Worm (Caenorhabditis elegans): ENCODE measurements around the gene F49C12.9.

- TF ChIP-seq ztf-11 (tag; optimal IDR thresholded peaks at IDR 0.05) (no peak), unc-39 (tag; optimal IDR thresholded peaks at IDR 0.05) (no peak), ces-1 (GFP tag; optimal IDR thresholded peaks at IDR 0.05) (no peak), lin-13 (tag; optimal IDR thresholded peaks at IDR 0.05) (no peak)
Measured at ce11 chrIV:9335552-9336251, 19.7 kb upstream of the F49C12.9 start, which contains the start of the genes coa-4 and T20D3.14.
